Worm (Caenorhabditis elegans) whole organism, early embryonic: Measurements from ENCODE around the gene acl-1.

Experiments used
- aly-1 ChIP-seq: sonication (generic microtip); optimal IDR thresholded peaks from 2 replicates; lab custom pipeline; 2016; ENCODE audit warnings: missing genetic modification characterization, missing compliant biosample characterization
- hmg-4 ChIP-seq: fragments of 200-800 bp; sonication (Bioruptor generic); optimal IDR thresholded peaks from 2 replicates; lab custom pipeline; 2018; ENCODE audit warnings: mild to moderate bottlenecking, missing genetic modification characterization, missing compliant biosample characterization
- scrt-1 ChIP-seq: fragments of 200-800 bp; sonication (Bioruptor generic); IDR thresholded peaks from 2 replicates; pipeline ENCODE4 v1.3.6; 2022; ENCODE audit warnings: missing genetic modification characterization, missing compliant biosample characterization

ce11 chrX:15851013-15851412 is 1.3 kb downstream of the acl-1 start:
- no peak for TF ChIP-seq scrt-1 (GFP tag; lab: Robert Waterston, UW)
- no peak for TF ChIP-seq hmg-4 (GFP tag; lab: Kevin White, UChicago)
- no peak for TF ChIP-seq aly-1
